Worm (Caenorhabditis elegans) whole organism, L2 larva: ENCODE data around the gene set-20.
A peak's percentile ranks its signal among the peaks of the same experiment; 100 is the strongest.

Experiments
- C34F6.9 ChIP-seq: fragments of 150-350 bp; optimal IDR thresholded peaks from 2 replicates; lab custom pipeline; 2014; ENCODE audit warnings: missing biosample characterization, missing genetic modification characterization
- F13H6.1 ChIP-seq: sonication (generic microtip); optimal IDR thresholded peaks from 2 replicates; lab custom pipeline; 2016; ENCODE audit warnings: missing genetic modification characterization, missing compliant biosample characterization
- R02D3.7 ChIP-seq: fragments of 150-350 bp; optimal IDR thresholded peaks from 2 replicates; lab custom pipeline; 2014; ENCODE audit warnings: missing biosample characterization, missing genetic modification characterization
- Y55F3AM.14 ChIP-seq: fragments of 200-800 bp; sonication (Bioruptor generic); optimal IDR thresholded peaks from 2 replicates; lab custom pipeline; 2018; ENCODE audit warnings: mild to moderate bottlenecking, missing genetic modification characterization, missing compliant biosample characterization
- ZK546.5 ChIP-seq: sonication (generic microtip); optimal IDR thresholded peaks from 2 replicates; lab custom pipeline; 2017; ENCODE audit warnings: missing biosample characterization, missing genetic modification characterization
- alr-1 ChIP-seq: fragments of 150-350 bp; optimal IDR thresholded peaks from 2 replicates; lab custom pipeline; 2014; ENCODE audit warnings: missing biosample characterization, missing genetic modification characterization
- aly-2 ChIP-seq: fragments of 150-350 bp; optimal IDR thresholded peaks from 2 replicates; lab custom pipeline; 2014; ENCODE audit warnings: missing biosample characterization, missing genetic modification characterization
- ama-1 ChIP-seq: fragments of 150-350 bp; optimal IDR thresholded peaks from 2 replicates; lab custom pipeline; 2018; ENCODE audit warnings: inconsistent platforms
- blmp-1 ChIP-seq: sonication (generic microtip); optimal IDR thresholded peaks from 2 replicates; lab custom pipeline; 2017; ENCODE audit warnings: missing genetic modification characterization, mild to moderate bottlenecking, missing compliant biosample characterization, antibody characterized with exemption, moderate library complexity; ENCODE audit not compliant: insufficient read depth
- ceh-16 ChIP-seq: fragments of 150-350 bp; optimal IDR thresholded peaks from 2 replicates; lab custom pipeline; 2014; ENCODE audit warnings: missing biosample characterization, missing genetic modification characterization
- ceh-82 ChIP-seq: fragments of 150-350 bp; optimal IDR thresholded peaks from 2 replicates; lab custom pipeline; 2014; ENCODE audit warnings: missing biosample characterization, missing genetic modification characterization
- crh-2 ChIP-seq: sonication (generic microtip); optimal IDR thresholded peaks from 2 replicates; lab custom pipeline; 2017; ENCODE audit warnings: missing biosample characterization, missing genetic modification characterization
- dmd-4 ChIP-seq: sonication (generic microtip); optimal IDR thresholded peaks from 2 replicates; lab custom pipeline; 2017; ENCODE audit warnings: missing biosample characterization, missing genetic modification characterization
- egl-27 ChIP-seq: sonication (generic microtip); optimal IDR thresholded peaks from 3 replicates; lab custom pipeline; 2017; ENCODE audit warnings: missing biosample characterization, missing genetic modification reagents, missing genetic modification characterization
- elt-1 ChIP-seq: fragments of 150-350 bp; optimal IDR thresholded peaks from 2 replicates; lab custom pipeline; 2014; ENCODE audit warnings: missing biosample characterization, missing genetic modification characterization
- elt-3 ChIP-seq: sonication (generic microtip); optimal IDR thresholded peaks from 2 replicates; lab custom pipeline; 2017; ENCODE audit warnings: missing biosample characterization, missing genetic modification characterization
- fos-1 ChIP-seq: fragments of 150-350 bp; optimal IDR thresholded peaks from 2 replicates; lab custom pipeline; 2014; ENCODE audit warnings: missing biosample characterization, missing genetic modification characterization
- gmeb-1 ChIP-seq: fragments of 150-350 bp; optimal IDR thresholded peaks from 2 replicates; lab custom pipeline; 2014; ENCODE audit warnings: missing biosample characterization, missing genetic modification characterization
- lin-11 ChIP-seq: fragments of 150-350 bp; sonication (generic microtip); optimal IDR thresholded peaks from 2 replicates; lab custom pipeline; 2014; ENCODE audit warnings: missing biosample characterization, missing genetic modification characterization, inconsistent platforms, mixed read lengths
- lin-13 ChIP-seq: fragments of 150-350 bp; optimal IDR thresholded peaks from 2 replicates; lab custom pipeline; 2014; ENCODE audit warnings: missing biosample characterization, missing genetic modification reagents, missing genetic modification characterization
- lin-39 ChIP-seq: fragments of 150-350 bp; optimal IDR thresholded peaks from 2 replicates; lab custom pipeline; 2014; ENCODE audit warnings: missing biosample characterization, missing genetic modification reagents, missing genetic modification characterization
- lsy-2 ChIP-seq, 2 experiments: fragments of 150-350 bp in 1 of 2; sonication (generic microtip) in 1 of 2; optimal IDR thresholded peaks; 2 replicates each; lab custom pipeline; 2014 to 2017; ENCODE audit warnings: missing biosample characterization in 2 of 2, missing genetic modification characterization in 2 of 2
- mab-5 ChIP-seq: fragments of 150-350 bp; optimal IDR thresholded peaks from 2 replicates; lab custom pipeline; 2014; ENCODE audit warnings: missing biosample characterization, missing genetic modification characterization
- mbf-1 ChIP-seq: sonication (generic microtip); optimal IDR thresholded peaks from 2 replicates; lab custom pipeline; 2017; ENCODE audit warnings: missing biosample characterization, missing genetic modification characterization
- mdl-1 ChIP-seq, 2 experiments: fragments of 150-350 bp in 1 of 2; sonication (generic microtip) in 1 of 2; optimal IDR thresholded peaks; 2 replicates each; lab custom pipeline; 2017; ENCODE audit warnings: missing biosample characterization in 2 of 2, missing genetic modification characterization in 2 of 2
- nhr-10 ChIP-seq: sonication (generic microtip); optimal IDR thresholded peaks from 2 replicates; lab custom pipeline; 2017; ENCODE audit warnings: missing biosample characterization, missing genetic modification characterization
- nhr-11 ChIP-seq: fragments of 150-350 bp; optimal IDR thresholded peaks from 2 replicates; lab custom pipeline; 2014; ENCODE audit warnings: missing biosample characterization, missing genetic modification characterization
- nhr-12 ChIP-seq: fragments of 150-350 bp; optimal IDR thresholded peaks from 2 replicates; lab custom pipeline; 2014; ENCODE audit warnings: missing biosample characterization, missing genetic modification characterization
- nhr-129 ChIP-seq: fragments of 150-350 bp; optimal IDR thresholded peaks from 2 replicates; lab custom pipeline; 2014; ENCODE audit warnings: missing biosample characterization, missing genetic modification characterization
- nhr-21 ChIP-seq: fragments of 150-350 bp; optimal IDR thresholded peaks from 2 replicates; lab custom pipeline; 2014; ENCODE audit warnings: missing biosample characterization, missing genetic modification characterization
- nhr-23 ChIP-seq: fragments of 150-350 bp; optimal IDR thresholded peaks from 2 replicates; lab custom pipeline; 2014; ENCODE audit warnings: missing biosample characterization, missing genetic modification reagents, missing genetic modification characterization
- nhr-237 ChIP-seq: fragments of 150-350 bp; optimal IDR thresholded peaks from 2 replicates; lab custom pipeline; 2014; ENCODE audit warnings: missing biosample characterization, missing genetic modification characterization
- nhr-25 ChIP-seq: fragments of 150-350 bp; sonication (generic microtip); optimal IDR thresholded peaks from 3 replicates; lab custom pipeline; 2014; ENCODE audit warnings: missing biosample characterization, missing genetic modification characterization
- nhr-6 ChIP-seq: fragments of 150-350 bp; optimal IDR thresholded peaks from 2 replicates; lab custom pipeline; 2014; ENCODE audit warnings: missing biosample characterization, missing genetic modification characterization
- nhr-77 ChIP-seq: fragments of 150-350 bp; optimal IDR thresholded peaks from 2 replicates; lab custom pipeline; 2014; ENCODE audit warnings: missing biosample characterization, missing genetic modification characterization
- peb-1 ChIP-seq: fragments of 150-350 bp; optimal IDR thresholded peaks from 2 replicates; lab custom pipeline; 2014; ENCODE audit warnings: missing biosample characterization, missing genetic modification characterization
- sem-4 ChIP-seq: fragments of 150-350 bp; optimal IDR thresholded peaks from 2 replicates; lab custom pipeline; 2014; ENCODE audit warnings: missing biosample characterization, missing genetic modification reagents, missing genetic modification characterization
- skn-1 ChIP-seq: sonication (generic microtip); optimal IDR thresholded peaks from 2 replicates; lab custom pipeline; 2017; ENCODE audit warnings: missing biosample characterization, missing genetic modification characterization
- sma-3 ChIP-seq: sonication (generic microtip); optimal IDR thresholded peaks from 2 replicates; lab custom pipeline; 2016; ENCODE audit warnings: missing genetic modification reagents, missing genetic modification characterization, missing compliant biosample characterization
- sma-9 ChIP-seq, 2 experiments: fragments of 150-350 bp in 1 of 2; sonication (generic microtip) in 1 of 2; optimal IDR thresholded peaks; 2 replicates each; lab custom pipeline; 2014 to 2016; ENCODE audit warnings: missing genetic modification characterization in 2 of 2, mild to moderate bottlenecking in 1 of 2, missing biosample characterization in 1 of 2, missing compliant biosample characterization in 1 of 2, missing genetic modification reagents in 1 of 2, moderate library complexity in 1 of 2
- snpc-4 ChIP-seq: fragments of 150-350 bp; optimal IDR thresholded peaks from 2 replicates; lab custom pipeline; 2014; ENCODE audit warnings: missing biosample characterization, missing genetic modification characterization
- unc-39 ChIP-seq: fragments of 150-350 bp; optimal IDR thresholded peaks from 2 replicates; lab custom pipeline; 2014; ENCODE audit warnings: missing biosample characterization, missing genetic modification characterization
- unc-55 ChIP-seq: fragments of 150-350 bp; sonication (generic microtip); optimal IDR thresholded peaks from 3 replicates; lab custom pipeline; 2014; ENCODE audit warnings: missing biosample characterization, missing genetic modification reagents, missing genetic modification characterization
- unc-62 ChIP-seq: fragments of 150-350 bp; optimal IDR thresholded peaks from 2 replicates; lab custom pipeline; 2014; ENCODE audit warnings: missing biosample characterization, missing genetic modification reagents, missing genetic modification characterization
- zag-1 ChIP-seq: fragments of 150-350 bp; optimal IDR thresholded peaks from 2 replicates; lab custom pipeline; 2014; ENCODE audit warnings: missing biosample characterization, missing genetic modification characterization
- ztf-1 ChIP-seq: fragments of 200-800 bp; sonication (Bioruptor generic); conservative IDR thresholded peaks from 2 replicates; pipeline ENCODE4 v1.3.6; 2022; ENCODE audit warnings: missing genetic modification characterization, missing compliant biosample characterization
- ztf-11 ChIP-seq: sonication (generic microtip); optimal IDR thresholded peaks from 2 replicates; lab custom pipeline; 2017; ENCODE audit warnings: missing biosample characterization, missing genetic modification characterization
- ztf-4 ChIP-seq: fragments of 150-350 bp; optimal IDR thresholded peaks from 2 replicates; lab custom pipeline; 2014; ENCODE audit warnings: missing biosample characterization, missing genetic modification characterization

The set-20 gene

DNA sequence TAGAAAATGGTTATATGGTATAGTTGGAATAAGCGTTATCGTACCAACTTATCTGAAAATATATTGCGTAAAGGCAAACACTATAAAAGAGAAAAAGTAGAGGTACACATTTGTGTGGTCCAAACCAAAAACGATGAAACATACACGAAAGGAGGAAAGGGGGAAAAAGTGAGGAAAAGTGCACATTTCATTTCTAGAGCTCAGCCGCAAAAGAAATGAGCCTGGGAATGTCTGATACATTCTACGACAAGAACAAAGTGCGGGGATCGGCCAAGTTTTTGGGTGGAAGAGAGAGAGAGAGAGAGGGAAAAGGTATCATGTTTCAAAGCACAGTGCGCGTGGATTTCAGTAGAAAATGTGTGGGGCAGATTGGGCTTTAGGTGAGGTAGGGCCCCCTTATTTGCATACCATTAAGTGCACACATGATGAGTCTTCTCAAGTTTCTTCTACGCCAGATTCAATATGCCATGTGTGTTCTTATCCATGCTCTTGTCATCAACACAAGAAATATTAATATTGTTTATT is 47.8 kb upstream of the set-20 start, which contains the start of gene rgs-6:
rgs-6 (minus strand) TSS at position 51 of the 525 bp plus-strand sequence.
- no peak for TF ChIP-seq ZK546.5 (tag; lab: Kevin White, UChicago)
- no peak for TF ChIP-seq sma-3 (GFP tag; lab: Kevin White, UChicago)
- no peak for TF ChIP-seq dmd-4 (tag; lab: Kevin White, UChicago)
- TF ChIP-seq nhr-129 (tag; lab: Kevin White, UChicago) = no peak
- TF ChIP-seq ztf-1 (GFP tag; lab: Robert Waterston, UW) = no peak

DNA sequence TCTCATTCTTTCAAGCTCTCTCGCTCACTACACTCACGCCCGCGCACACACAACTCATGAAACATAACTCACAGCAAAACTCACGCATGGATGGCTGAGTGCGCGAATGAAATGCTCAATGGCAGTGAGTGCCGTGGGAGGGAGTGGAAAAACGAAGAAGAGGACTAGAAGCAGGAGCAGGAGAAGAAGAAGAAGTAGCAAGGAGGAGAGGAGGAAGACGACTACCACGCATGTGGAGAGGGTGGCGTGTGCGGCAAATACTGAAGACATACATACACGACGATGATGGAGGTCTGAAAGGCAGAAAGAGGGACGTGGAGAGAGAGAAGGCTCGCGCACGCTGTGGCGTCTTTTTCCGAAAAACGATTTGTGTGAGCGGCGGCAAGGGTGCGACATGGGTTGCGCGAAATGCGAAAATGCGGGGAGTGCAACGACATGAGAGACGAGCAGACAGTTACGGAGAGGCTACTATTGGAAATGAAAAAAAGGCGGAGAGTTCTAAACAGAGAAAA is 43.1 kb upstream of the set-20 start:
- TF ChIP-seq sem-4 (tag; lab: Kevin White, UChicago) = peak; percentile 22
- TF ChIP-seq unc-62 (GFP tag; lab: Kevin White, UChicago) = no peak
- TF ChIP-seq ZK546.5 (tag; lab: Kevin White, UChicago) = no peak
- no peak for TF ChIP-seq nhr-21 (tag; lab: Kevin White, UChicago)
- peak; percentile 77 for TF ChIP-seq C34F6.9 (tag; lab: Kevin White, UChicago)
- peak; percentile 32 for TF ChIP-seq sma-9 (GFP tag; optimal IDR thresholded peaks at IDR 0.05; lab: Kevin White, UChicago)
- no peak for TF ChIP-seq sma-9 (tag; optimal IDR thresholded peaks at IDR 0.05; lab: Kevin White, UChicago)
- TF ChIP-seq lin-13 (GFP tag; lab: Kevin White, UChicago) = peak; percentile 25
- TF ChIP-seq blmp-1 = no peak
- TF ChIP-seq crh-2 (tag; lab: Kevin White, UChicago) = peak; percentile 83
- peak; percentile 41 for TF ChIP-seq egl-27 (tag; lab: Kevin White, UChicago)
- no peak for TF ChIP-seq ztf-4
- TF ChIP-seq ztf-1 (GFP tag; lab: Robert Waterston, UW) = no peak
- TF ChIP-seq nhr-6 (tag; lab: Kevin White, UChicago) = peak; percentile 24
- TF ChIP-seq nhr-129 (tag; lab: Kevin White, UChicago) = peak; percentile 85
- TF ChIP-seq lin-39 = no peak
- no peak for TF ChIP-seq nhr-11
- no peak for TF ChIP-seq nhr-237 (tag; lab: Kevin White, UChicago)
- TF ChIP-seq mab-5 = peak; percentile 63
- no peak for TF ChIP-seq ama-1 (lab: Kevin White, UChicago)
- TF ChIP-seq mbf-1 = no peak
- TF ChIP-seq nhr-10 (tag; lab: Kevin White, UChicago) = no peak
- TF ChIP-seq alr-1 (tag; lab: Kevin White, UChicago) = no peak
- TF ChIP-seq elt-3 (tag; lab: Kevin White, UChicago) = no peak
- TF ChIP-seq ztf-11 (tag; lab: Kevin White, UChicago) = no peak
- peak; percentile 22 to 66 for TF ChIP-seq lsy-2 (tag; optimal IDR thresholded peaks at IDR 0.05; lab: Kevin White, UChicago)
- no peak for TF ChIP-seq ceh-16
- peak; percentile 53 for TF ChIP-seq Y55F3AM.14 (GFP tag; lab: Kevin White, UChicago)
- peak; percentile 96 for TF ChIP-seq unc-55 (GFP tag; lab: Kevin White, UChicago)
- no peak for TF ChIP-seq skn-1 (tag; lab: Kevin White, UChicago)
- TF ChIP-seq fos-1 (tag; lab: Kevin White, UChicago) = peak; percentile 20
- TF ChIP-seq R02D3.7 (tag; lab: Kevin White, UChicago) = no peak
- no peak for TF ChIP-seq aly-2 (tag; lab: Kevin White, UChicago)
- TF ChIP-seq ceh-82 (tag; lab: Kevin White, UChicago) = peak; percentile 24
- TF ChIP-seq snpc-4 (tag; lab: Kevin White, UChicago) = no peak
- TF ChIP-seq dmd-4 (tag; lab: Kevin White, UChicago) = no peak
- TF ChIP-seq gmeb-1 = no peak
- no peak for TF ChIP-seq elt-1
- TF ChIP-seq F13H6.1 (tag; lab: Kevin White, UChicago) = peak; percentile 87
- TF ChIP-seq zag-1 = peak; percentile 74
- peak; percentile 71 to 80 for TF ChIP-seq mdl-1 (tag; optimal IDR thresholded peaks at IDR 0.05; lab: Kevin White, UChicago)
- TF ChIP-seq lin-11 (tag; lab: Kevin White, UChicago) = peak; percentile 82
- TF ChIP-seq nhr-25 (tag; lab: Kevin White, UChicago) = no peak
- no peak for TF ChIP-seq nhr-12 (tag; lab: Kevin White, UChicago)
- no peak for TF ChIP-seq nhr-77 (tag; lab: Kevin White, UChicago)
- TF ChIP-seq sma-3 (GFP tag; lab: Kevin White, UChicago) = no peak
- TF ChIP-seq nhr-23 (tag; lab: Kevin White, UChicago) = no peak
- TF ChIP-seq peb-1 (tag; lab: Kevin White, UChicago) = no peak
- peak; percentile 87 for TF ChIP-seq unc-39 (tag; lab: Kevin White, UChicago)
